Fruit fly (Drosophila melanogaster): ENCODE data around the gene CG5167.

CG5167 gene

DNA sequence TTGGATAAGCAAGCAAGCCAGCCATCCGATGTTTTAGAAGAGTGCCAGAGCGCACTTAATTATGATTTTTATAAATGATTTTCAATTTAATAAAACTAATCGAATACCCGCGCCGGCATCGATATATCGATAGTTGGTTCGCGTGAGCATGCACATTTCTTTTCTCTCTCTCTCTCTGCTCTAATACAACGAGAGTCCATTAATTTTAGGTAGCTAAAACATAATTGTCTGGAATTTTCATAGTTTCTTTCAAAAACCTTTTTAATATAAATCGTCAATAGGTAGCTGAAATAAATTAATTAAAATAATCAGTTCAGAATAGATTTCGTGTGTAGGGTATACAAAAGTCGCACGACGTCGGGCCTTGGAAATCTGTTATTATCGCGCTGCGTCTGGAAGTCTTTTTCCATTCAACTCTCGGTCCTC is 42.6 kb downstream of the CG5167 start, which contains the start of gene CG18549:
CG18549 (plus strand) TSS at position 408 of the 426 bp plus-strand sequence.
- TF ChIP-seq Sox14 (GFP tag; optimal IDR thresholded peaks at IDR 0.05) (peak; percentile 100), dac (GFP tag; optimal IDR thresholded peaks at IDR 0.05) (peak; percentile 100), net (GFP tag; optimal IDR thresholded peaks at IDR 0.05) (peak; percentile 100), CG8119 (GFP tag; IDR thresholded peaks at IDR 0.05) (peak; percentile 100), Hr38 (GFP tag; optimal IDR thresholded peaks at IDR 0.05) (peak; percentile 97), pdm3 (GFP tag; optimal IDR thresholded peaks at IDR 0.05) (peak; percentile 100), Ets21C (GFP tag; optimal IDR thresholded peaks at IDR 0.05) (peak; percentile 99), acj6 (GFP tag; optimal IDR thresholded peaks at IDR 0.05) (peak; percentile 100), Hr4 (GFP tag; optimal IDR thresholded peaks at IDR 0.05) (peak; percentile 100), Gug (GFP tag; IDR thresholded peaks at IDR 0.05) (peak; percentile 100), Ets96B (tag; optimal IDR thresholded peaks at IDR 0.05) (peak; percentile 100), CG3919 (GFP tag; optimal IDR thresholded peaks at IDR 0.05) (peak; percentile 100), Hr39 (GFP tag; optimal IDR thresholded peaks at IDR 0.05) (peak; percentile 100), CG8319 (GFP tag; optimal IDR thresholded peaks at IDR 0.05) (peak; percentile 99), CG34406 (GFP tag; optimal IDR thresholded peaks at IDR 0.05) (peak; percentile 100), CG6276 (GFP tag; optimal IDR thresholded peaks at IDR 0.05) (peak; percentile 100), CG8632 (GFP tag; optimal IDR thresholded peaks at IDR 0.05) (peak; percentile 100), CG3032 (tag; optimal IDR thresholded peaks at IDR 0.05) (peak; percentile 100), esn (GFP tag; optimal IDR thresholded peaks at IDR 0.05) (peak; percentile 100), CG6808 (GFP tag; optimal IDR thresholded peaks at IDR 0.05) (peak; percentile 99), Eip78C (GFP tag) (peak; percentile 100), Sox15 (GFP tag; optimal IDR thresholded peaks at IDR 0.05) (peak; percentile 99), Eip75B (GFP tag; optimal IDR thresholded peaks at IDR 0.05) (peak; percentile 100), dsx (GFP tag; optimal IDR thresholded peaks at IDR 0.05; ENCODE audit: poor library complexity, severe bottlenecking) (peak; percentile 100), lz (GFP tag; optimal IDR thresholded peaks at IDR 0.05) (peak; percentile 100), ss (GFP tag; optimal IDR thresholded peaks at IDR 0.05) (peak; percentile 100), achi (GFP tag; optimal IDR thresholded peaks at IDR 0.05) (peak; percentile 99), Sox102F (GFP tag; optimal IDR thresholded peaks at IDR 0.05) (peak; percentile 100), CG32006 (GFP tag; optimal IDR thresholded peaks at IDR 0.05) (peak; percentile 100), CG6854 (GFP tag; optimal IDR thresholded peaks at IDR 0.05) (peak; percentile 100), CG16779 (tag; optimal IDR thresholded peaks at IDR 0.05) (peak; percentile 99), OdsH (GFP tag; optimal IDR thresholded peaks at IDR 0.05) (peak; percentile 100), CG4318 (GFP tag; optimal IDR thresholded peaks at IDR 0.05) (peak; percentile 100), CG7368 (GFP tag; optimal IDR thresholded peaks at IDR 0.05) (peak; percentile 100), Smox (GFP tag; optimal IDR thresholded peaks at IDR 0.05) (peak; percentile 100), topi (GFP tag; optimal IDR thresholded peaks at IDR 0.05) (peak; percentile 100), eg (GFP tag; IDR thresholded peaks at IDR 0.05) (peak; percentile 100), CG31627 (GFP tag; optimal IDR thresholded peaks at IDR 0.05) (peak; percentile 100), Lpt (GFP tag; optimal IDR thresholded peaks at IDR 0.05) (peak; percentile 100), CG11902 (GFP tag; optimal IDR thresholded peaks at IDR 0.05) (peak; percentile 99), vri (GFP tag; optimal IDR thresholded peaks at IDR 0.05) (peak; percentile 100), CG1621 (tag; optimal IDR thresholded peaks at IDR 0.05) (peak; percentile 100), svp (GFP tag) (peak; percentile 100), CG11762 (GFP tag; optimal IDR thresholded peaks at IDR 0.05; ENCODE audit: insufficient read depth) (peak; percentile 100), CG15336 (GFP tag; IDR thresholded peaks at IDR 0.05) (peak; percentile 100), CG10631 (GFP tag; optimal IDR thresholded peaks at IDR 0.05) (peak; percentile 100), cyc (GFP tag; optimal IDR thresholded peaks at IDR 0.05) (peak; percentile 100), fd59A (GFP tag; optimal IDR thresholded peaks at IDR 0.05) (peak; percentile 100), Eip93F (GFP tag; optimal IDR thresholded peaks at IDR 0.05) (peak; percentile 100), CG11294 (GFP tag; IDR thresholded peaks at IDR 0.05) (peak; percentile 100), CG6792 (GFP tag; optimal IDR thresholded peaks at IDR 0.05) (peak; percentile 100), CG9139 (GFP tag; optimal IDR thresholded peaks at IDR 0.05) (peak; percentile 100)
